Worm (Caenorhabditis elegans) whole organism, L3 larva: Measurements from ENCODE around the gene asd-1.

Experiments
- R02D3.7 ChIP-seq: fragments of 150-350 bp; optimal IDR thresholded peaks from 2 replicates; lab custom pipeline; 2014; ENCODE audit warnings: missing biosample characterization, missing genetic modification characterization
- ZK546.5 ChIP-seq: sonication (generic microtip); optimal IDR thresholded peaks from 2 replicates; lab custom pipeline; 2017; ENCODE audit warnings: missing biosample characterization, missing genetic modification characterization
- aly-2 ChIP-seq: fragments of 150-350 bp; optimal IDR thresholded peaks from 2 replicates; lab custom pipeline; 2014; ENCODE audit warnings: missing biosample characterization, missing genetic modification characterization
- ama-1 ChIP-seq: fragments of 150-350 bp; optimal IDR thresholded peaks from 2 replicates; lab custom pipeline; 2018
- ceh-16 ChIP-seq: sonication (generic microtip); optimal IDR thresholded peaks from 2 replicates; lab custom pipeline; 2017; ENCODE audit warnings: missing biosample characterization, missing genetic modification characterization
- ceh-28 ChIP-seq: fragments of 150-350 bp; optimal IDR thresholded peaks from 2 replicates; lab custom pipeline; 2014; ENCODE audit warnings: missing biosample characterization, missing genetic modification reagents, missing genetic modification characterization
- ceh-82 ChIP-seq: fragments of 150-350 bp; optimal IDR thresholded peaks from 2 replicates; lab custom pipeline; 2014; ENCODE audit warnings: missing biosample characterization, missing genetic modification characterization
- ceh-9 ChIP-seq: sonication (generic microtip); optimal IDR thresholded peaks from 2 replicates; lab custom pipeline; 2018; ENCODE audit warnings: missing biosample characterization, missing genetic modification characterization
- daf-12 ChIP-seq: fragments of 150-350 bp; optimal IDR thresholded peaks from 2 replicates; lab custom pipeline; 2014; ENCODE audit warnings: missing biosample characterization, missing genetic modification reagents, missing genetic modification characterization
- egl-27 ChIP-seq: sonication (generic microtip); optimal IDR thresholded peaks from 4 replicates; lab custom pipeline; 2017; ENCODE audit warnings: missing biosample characterization, missing genetic modification reagents, missing genetic modification characterization
- egl-5 ChIP-seq: fragments of 150-350 bp; optimal IDR thresholded peaks from 2 replicates; lab custom pipeline; 2017; ENCODE audit warnings: missing biosample characterization, missing genetic modification reagents, missing genetic modification characterization, inconsistent platforms
- elt-1 ChIP-seq: fragments of 150-350 bp; optimal IDR thresholded peaks from 2 replicates; lab custom pipeline; 2014; ENCODE audit warnings: missing biosample characterization, missing genetic modification characterization
- elt-2 ChIP-seq: sonication (generic microtip); optimal IDR thresholded peaks from 2 replicates; lab custom pipeline; 2016; ENCODE audit warnings: missing genetic modification reagents, mild to moderate bottlenecking, missing genetic modification characterization, missing compliant biosample characterization
- elt-3 ChIP-seq, 3 experiments: fragments of 150-350 bp in 1 of 3; sonication (generic microtip) in 2 of 3; optimal IDR thresholded peaks; 2 replicates in 2 of 3; 4 replicates in 1 of 3; lab custom pipeline; 2014 to 2017; ENCODE audit warnings: missing biosample characterization in 3 of 3, missing genetic modification characterization in 3 of 3
- eor-1 ChIP-seq, 2 experiments: fragments of 150-350 bp; optimal IDR thresholded peaks; 2 replicates each; lab custom pipeline; 2014 to 2018; ENCODE audit warnings: missing biosample characterization in 2 of 2, missing genetic modification characterization in 2 of 2
- fkh-2 ChIP-seq: fragments of 150-350 bp; optimal IDR thresholded peaks from 2 replicates; lab custom pipeline; 2014; ENCODE audit warnings: missing biosample characterization, missing genetic modification reagents, missing genetic modification characterization
- fos-1 ChIP-seq: fragments of 150-350 bp; optimal IDR thresholded peaks from 2 replicates; lab custom pipeline; 2014; ENCODE audit warnings: missing biosample characterization, missing genetic modification characterization
- hmg-11 ChIP-seq: sonication (generic microtip); optimal IDR thresholded peaks from 2 replicates; lab custom pipeline; 2016; ENCODE audit warnings: missing genetic modification characterization, missing compliant biosample characterization
- jun-1 ChIP-seq: fragments of 150-350 bp; optimal IDR thresholded peaks from 2 replicates; lab custom pipeline; 2014; ENCODE audit warnings: missing biosample characterization, missing genetic modification reagents, missing genetic modification characterization
- lin-15B ChIP-seq: fragments of 150-350 bp; optimal IDR thresholded peaks from 2 replicates; lab custom pipeline; 2014; ENCODE audit warnings: missing biosample characterization, missing genetic modification characterization
- lin-39 ChIP-seq: fragments of 150-350 bp; optimal IDR thresholded peaks from 2 replicates; lab custom pipeline; 2018; ENCODE audit warnings: missing biosample characterization, missing genetic modification reagents, missing genetic modification characterization
- mdl-1 ChIP-seq: fragments of 150-350 bp; optimal IDR thresholded peaks from 2 replicates; lab custom pipeline; 2014; ENCODE audit warnings: missing biosample characterization, missing genetic modification characterization
- mml-1 ChIP-seq: fragments of 150-350 bp; sonication (generic microtip); optimal IDR thresholded peaks from 3 replicates; lab custom pipeline; 2014; ENCODE audit warnings: missing biosample characterization, missing genetic modification characterization
- nfya-1 ChIP-seq: sonication (generic microtip); optimal IDR thresholded peaks from 2 replicates; lab custom pipeline; 2017; ENCODE audit warnings: missing genetic modification characterization, mild to moderate bottlenecking, missing compliant biosample characterization, antibody characterized with exemption, moderate library complexity; ENCODE audit not compliant: insufficient read depth
- nhr-11 ChIP-seq: fragments of 150-350 bp; optimal IDR thresholded peaks from 2 replicates; lab custom pipeline; 2014; ENCODE audit warnings: missing biosample characterization, missing genetic modification characterization
- nhr-12 ChIP-seq: fragments of 150-350 bp; optimal IDR thresholded peaks from 2 replicates; lab custom pipeline; 2014; ENCODE audit warnings: missing biosample characterization, missing genetic modification characterization
- nhr-23 ChIP-seq: fragments of 150-350 bp; optimal IDR thresholded peaks from 2 replicates; lab custom pipeline; 2014; ENCODE audit warnings: missing biosample characterization, missing genetic modification reagents, missing genetic modification characterization
- nhr-237 ChIP-seq: fragments of 150-350 bp; optimal IDR thresholded peaks from 2 replicates; lab custom pipeline; 2014; ENCODE audit warnings: missing biosample characterization, missing genetic modification characterization
- nhr-25 ChIP-seq: sonication (generic microtip); optimal IDR thresholded peaks from 2 replicates; lab custom pipeline; 2017; ENCODE audit warnings: missing biosample characterization, missing genetic modification characterization
- nhr-28 ChIP-seq: fragments of 150-350 bp; optimal IDR thresholded peaks from 2 replicates; lab custom pipeline; 2014; ENCODE audit warnings: missing biosample characterization, missing genetic modification characterization
- nhr-43 ChIP-seq: sonication (generic microtip); optimal IDR thresholded peaks from 2 replicates; lab custom pipeline; 2016; ENCODE audit warnings: mild to moderate bottlenecking, missing genetic modification characterization, missing compliant biosample characterization; ENCODE audit not compliant: poor library complexity, severe bottlenecking
- nhr-67 ChIP-seq: fragments of 150-350 bp; optimal IDR thresholded peaks from 2 replicates; lab custom pipeline; 2014; ENCODE audit warnings: missing biosample characterization, missing genetic modification characterization
- nhr-76 ChIP-seq: fragments of 150-350 bp; sonication (generic microtip); optimal IDR thresholded peaks from 5 replicates; lab custom pipeline; 2014; ENCODE audit warnings: missing biosample characterization, missing genetic modification characterization
- nhr-77 ChIP-seq: fragments of 150-350 bp; optimal IDR thresholded peaks from 2 replicates; lab custom pipeline; 2014; ENCODE audit warnings: missing biosample characterization, missing genetic modification characterization
- pha-4 ChIP-seq: fragments of 150-350 bp; optimal IDR thresholded peaks from 2 replicates; lab custom pipeline; 2014; ENCODE audit warnings: missing biosample characterization, missing genetic modification reagents, missing genetic modification characterization
- pqm-1 ChIP-seq: fragments of 150-350 bp; optimal IDR thresholded peaks from 2 replicates; lab custom pipeline; 2017; ENCODE audit warnings: missing biosample characterization, missing genetic modification characterization, inconsistent platforms
- sea-2 ChIP-seq: fragments of 150-350 bp; sonication (generic microtip); optimal IDR thresholded peaks from 4 replicates; lab custom pipeline; 2014; ENCODE audit warnings: missing biosample characterization, missing genetic modification reagents, missing genetic modification characterization
- skn-1 ChIP-seq: fragments of 150-350 bp; optimal IDR thresholded peaks from 2 replicates; lab custom pipeline; 2014; ENCODE audit warnings: missing biosample characterization, missing genetic modification characterization
- snpc-4 ChIP-seq: fragments of 150-350 bp; optimal IDR thresholded peaks from 2 replicates; lab custom pipeline; 2014; ENCODE audit warnings: missing biosample characterization, missing genetic modification characterization
- tbx-2 ChIP-seq: sonication (generic microtip); optimal IDR thresholded peaks from 2 replicates; lab custom pipeline; 2016; ENCODE audit warnings: mild to moderate bottlenecking, missing genetic modification characterization, missing compliant biosample characterization
- unc-39 ChIP-seq: sonication (generic microtip); optimal IDR thresholded peaks from 4 replicates; lab custom pipeline; 2017; ENCODE audit warnings: missing biosample characterization, missing genetic modification characterization
- unc-62 ChIP-seq: fragments of 150-350 bp; sonication (generic microtip); optimal IDR thresholded peaks from 4 replicates; lab custom pipeline; 2014; ENCODE audit warnings: missing biosample characterization, missing genetic modification reagents, missing genetic modification characterization
- zag-1 ChIP-seq: fragments of 150-350 bp; optimal IDR thresholded peaks from 2 replicates; lab custom pipeline; 2014; ENCODE audit warnings: missing biosample characterization, missing genetic modification characterization
- ztf-11 ChIP-seq: fragments of 150-350 bp; optimal IDR thresholded peaks from 2 replicates; lab custom pipeline; 2014; ENCODE audit warnings: missing biosample characterization, missing genetic modification characterization
- ztf-4 ChIP-seq: fragments of 150-350 bp; optimal IDR thresholded peaks from 2 replicates; lab custom pipeline; 2014; ENCODE audit warnings: missing biosample characterization, missing genetic modification characterization

Gene asd-1

DNA sequence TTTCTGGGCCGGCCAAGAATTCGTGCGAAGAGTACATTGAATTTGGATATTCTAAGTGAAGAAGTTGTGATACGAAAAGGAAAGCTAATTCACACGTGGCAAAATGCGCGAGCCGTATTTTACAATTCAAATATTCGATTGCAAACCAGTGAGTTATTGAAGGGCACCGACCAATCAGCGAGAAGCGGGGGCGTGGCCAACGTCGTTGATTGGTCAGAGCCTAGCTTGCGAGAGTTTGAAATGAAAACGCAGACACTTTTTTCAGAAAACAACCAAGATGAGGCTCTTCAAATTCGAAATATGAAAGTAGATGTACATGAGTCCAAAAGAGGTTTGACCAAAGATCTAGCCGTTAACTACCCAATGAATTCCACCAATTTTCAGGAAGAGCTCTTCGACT lies 13.6 kb downstream of the asd-1 start:
- TF ChIP-seq nhr-67 (tag; lab: Kevin White, UChicago), result no peak
- no peak for TF ChIP-seq tbx-2 (tag; lab: Kevin White, UChicago)
- TF ChIP-seq fos-1, result no peak
- TF ChIP-seq nhr-76 (tag; lab: Kevin White, UChicago), result no peak
- peak; percentile 93 for TF ChIP-seq nfya-1 (tag; lab: Kevin White, UChicago)

DNA sequence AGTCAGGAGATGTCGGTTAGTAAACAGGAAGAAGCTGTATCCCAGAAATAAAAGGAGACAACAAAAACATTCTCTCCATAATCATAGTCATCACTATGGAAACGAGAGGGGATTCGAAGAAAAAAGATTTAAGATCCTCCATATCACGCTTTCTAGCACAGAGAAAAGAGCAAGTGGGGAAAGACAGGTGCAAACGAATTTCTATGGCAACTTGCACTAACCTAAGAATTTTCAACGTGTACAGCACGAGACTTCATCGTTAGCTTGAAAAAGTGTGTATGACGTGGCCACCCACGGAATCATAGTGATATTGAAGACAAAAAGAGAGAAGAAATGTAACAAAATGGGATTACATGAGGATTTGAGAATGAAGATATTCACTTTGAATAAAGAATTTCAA lies 23.8 kb downstream of the asd-1 start:
- no peak for TF ChIP-seq lin-15B (tag; lab: Kevin White, UChicago)
- TF ChIP-seq snpc-4 (tag; lab: Kevin White, UChicago), result no peak
- TF ChIP-seq sea-2 (GFP tag; lab: Kevin White, UChicago), result no peak
- no peak for TF ChIP-seq ceh-82
- no peak for TF ChIP-seq nhr-28
- no peak for TF ChIP-seq egl-5 (tag; lab: Kevin White, UChicago)
- no peak for TF ChIP-seq ztf-11
- TF ChIP-seq ceh-28 (tag; lab: Kevin White, UChicago), result no peak
- no peak for TF ChIP-seq nhr-77
- TF ChIP-seq mdl-1, result no peak
- TF ChIP-seq lin-39, result no peak
- TF ChIP-seq nfya-1 (tag; lab: Kevin White, UChicago), result no peak

DNA sequence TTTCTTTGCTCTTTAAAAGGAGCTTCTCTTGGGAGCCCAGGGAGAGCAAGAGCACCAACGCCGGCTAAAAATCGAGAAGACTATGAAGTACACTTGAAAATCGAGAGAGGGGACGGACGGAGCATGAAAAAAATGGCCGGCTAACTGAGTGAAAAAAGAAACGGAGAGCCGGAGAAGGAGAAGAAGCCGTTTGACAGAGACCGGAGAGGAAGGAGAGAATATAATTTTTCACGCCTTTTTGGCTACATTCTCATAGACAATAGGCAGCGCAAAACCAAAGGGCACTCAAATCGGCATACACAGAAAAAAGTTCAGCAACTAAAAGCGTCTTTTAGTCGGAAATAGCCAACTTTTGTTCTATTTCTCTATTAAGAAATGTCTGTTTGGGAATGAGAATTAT lies 24.4 kb downstream of the asd-1 start:
- TF ChIP-seq nfya-1 (tag; lab: Kevin White, UChicago) (peak; percentile 30), mml-1 (tag; lab: Kevin White, UChicago) (no peak)
- TF ChIP-seq, all 47 proteins: peak for 1

DNA sequence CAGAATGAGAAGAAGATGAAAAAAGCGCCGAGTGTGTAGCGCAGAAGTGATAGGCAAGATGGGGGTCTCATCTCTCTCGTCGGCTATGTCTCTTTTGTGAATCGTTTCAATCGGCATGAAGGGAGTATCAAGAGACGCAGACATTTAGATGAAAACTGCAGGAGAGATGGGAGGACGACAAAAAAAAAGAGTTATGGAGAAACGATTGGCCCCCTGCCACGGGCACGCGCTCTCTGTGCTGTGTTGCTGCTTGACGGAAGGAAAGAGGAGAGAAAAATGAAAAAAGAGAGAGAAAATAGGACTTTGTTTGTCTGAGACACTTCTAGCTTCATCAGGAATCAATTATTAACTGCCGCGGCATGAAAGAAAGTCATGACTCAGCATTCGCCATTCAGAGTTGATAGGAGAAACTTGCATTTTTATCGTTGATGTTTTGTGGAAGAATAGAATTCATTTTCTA lies 26.6 kb downstream of the asd-1 start:
- TF ChIP-seq nfya-1 (tag; lab: Kevin White, UChicago) (peak; percentile 95), nhr-25 (peak; percentile 20), ztf-11 (no peak), nhr-23 (tag; lab: Kevin White, UChicago) (peak; percentile 26), ZK546.5 (tag; lab: Kevin White, UChicago) (no peak), lin-39 (peak; percentile 95), R02D3.7 (peak; percentile 35), nhr-12 (no peak), nhr-67 (tag; lab: Kevin White, UChicago) (no peak), unc-62 (GFP tag; lab: Kevin White, UChicago) (peak; percentile 49), sea-2 (GFP tag; lab: Kevin White, UChicago) (peak; percentile 38), nhr-11 (peak; percentile 88), elt-2 (tag; lab: Kevin White, UChicago) (peak; percentile 86), eor-1 (tag; optimal IDR thresholded peaks at IDR 0.05; lab: Kevin White, UChicago) (no peak), snpc-4 (tag; lab: Kevin White, UChicago) (peak; percentile 11), tbx-2 (tag; lab: Kevin White, UChicago) (peak; percentile 71), nhr-237 (tag; lab: Kevin White, UChicago) (no peak), daf-12 (tag; lab: Kevin White, UChicago) (no peak), unc-39 (tag; lab: Kevin White, UChicago) (peak; percentile 14), pqm-1 (peak; percentile 62), egl-5 (tag; lab: Kevin White, UChicago) (peak; percentile 95), nhr-28 (no peak), zag-1 (tag; lab: Kevin White, UChicago) (peak; percentile 56), jun-1 (tag; lab: Kevin White, UChicago) (peak; percentile 93), elt-3 (tag; optimal IDR thresholded peaks at IDR 0.05; lab: Kevin White, UChicago) (no peak), hmg-11 (tag; lab: Kevin White, UChicago) (peak; percentile 92), ceh-28 (tag; lab: Kevin White, UChicago) (peak; percentile 27), nhr-76 (tag; lab: Kevin White, UChicago) (no peak), fos-1 (peak; percentile 45), elt-1 (tag; lab: Kevin White, UChicago) (peak; percentile 48), pha-4 (tag; lab: Kevin White, UChicago) (peak; percentile 81), aly-2 (tag; lab: Kevin White, UChicago) (no peak), nhr-43 (tag; lab: Kevin White, UChicago) (peak; percentile 51), nhr-77 (no peak), ztf-4 (tag; lab: Kevin White, UChicago) (no peak), ceh-82 (peak; percentile 28), mdl-1 (peak; percentile 81), lin-15B (tag; lab: Kevin White, UChicago) (peak; percentile 58), ama-1 (lab: Kevin White, UChicago) (no peak), egl-27 (peak; percentile 76), fkh-2 (tag; lab: Kevin White, UChicago) (peak; percentile 41), skn-1 (tag; lab: Kevin White, UChicago) (peak; percentile 74), mml-1 (tag; lab: Kevin White, UChicago) (no peak), ceh-9 (tag; lab: Kevin White, UChicago) (no peak), ceh-16 (no peak)
